Worm (Caenorhabditis elegans): Measurements from ENCODE around the gene Y47D7A.13.

DNA sequence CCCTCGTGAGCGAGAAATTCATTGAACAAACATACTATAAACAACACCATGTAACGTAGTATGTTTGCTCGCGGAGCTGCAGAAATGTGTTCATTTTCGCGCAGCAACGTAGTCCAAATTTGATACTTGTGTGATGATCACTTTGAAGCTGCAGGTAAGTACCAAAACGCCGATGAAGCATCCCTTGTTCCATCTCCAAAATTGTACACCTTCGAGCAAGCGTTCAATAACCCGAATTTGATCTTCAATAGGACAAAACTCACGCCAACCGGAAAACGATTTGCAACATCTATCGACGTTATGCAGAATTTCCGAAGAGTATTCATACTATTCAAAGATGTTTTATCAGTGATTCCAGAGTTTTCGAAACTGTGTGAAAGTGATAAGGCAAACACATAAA, 25.1 kb downstream of the Y47D7A.13 start, which contains the start of gene Y47D7A.3:
- TF ChIP-seq hmbx-1 (tag; optimal IDR thresholded peaks at IDR 0.05), result no peak
- no peak for TF ChIP-seq hnd-1 (tag; optimal IDR thresholded peaks at IDR 0.05)
